Fruit fly (Drosophila melanogaster) whole organism, adult: ENCODE data around the gene EloB.

Source experiments
- CG11617 ChIP-seq: fragments of 200-800 bp; sonication (Bioruptor generic); optimal IDR thresholded peaks from 2 replicates; lab custom pipeline; 2017; ENCODE audit warnings: mild to moderate bottlenecking, missing biosample characterization, missing genetic modification reagents, missing genetic modification characterization
- CG12768 ChIP-seq: fragments of 200-800 bp; sonication (Bioruptor generic); optimal IDR thresholded peaks from 2 replicates; lab custom pipeline; 2017; ENCODE audit warnings: missing biosample characterization, missing genetic modification characterization, mild to moderate bottlenecking, moderate library complexity, missing genetic modification reagents
- CG14711 ChIP-seq: fragments of 200-800 bp; sonication (Bioruptor generic); optimal IDR thresholded peaks from 2 replicates; lab custom pipeline; 2018; ENCODE audit warnings: missing biosample characterization, mild to moderate bottlenecking, missing genetic modification characterization, moderate library complexity
- CG1620 ChIP-seq: fragments of 200-800 bp; sonication (Bioruptor generic); optimal IDR thresholded peaks from 2 replicates; lab custom pipeline; 2016; ENCODE audit warnings: missing biosample characterization, missing genetic modification characterization
- CG33017 ChIP-seq: fragments of 200-800 bp; sonication (Bioruptor generic); optimal IDR thresholded peaks from 2 replicates; lab custom pipeline; 2018; ENCODE audit warnings: missing biosample characterization, mild to moderate bottlenecking, missing genetic modification characterization, moderate library complexity
- CG5204 ChIP-seq: fragments of 200-800 bp; sonication (Bioruptor generic); optimal IDR thresholded peaks from 2 replicates; lab custom pipeline; 2016; ENCODE audit warnings: missing biosample characterization, missing genetic modification characterization
- CG7045 ChIP-seq: fragments of 200-800 bp; sonication (Bioruptor generic); optimal IDR thresholded peaks from 2 replicates; lab custom pipeline; 2017; ENCODE audit warnings: missing biosample characterization, mild to moderate bottlenecking, missing genetic modification characterization
- CG7101 ChIP-seq: fragments of 200-800 bp; sonication (Bioruptor generic); optimal IDR thresholded peaks from 2 replicates; lab custom pipeline; 2018; ENCODE audit warnings: missing biosample characterization, mild to moderate bottlenecking, missing genetic modification characterization, moderate library complexity
- Clk ChIP-seq: fragments of 200-800 bp; sonication (Bioruptor generic); optimal IDR thresholded peaks from 2 replicates; lab custom pipeline; 2017; ENCODE audit warnings: missing biosample characterization, missing genetic modification characterization
- Crg-1 ChIP-seq: fragments of 200-800 bp; sonication (Bioruptor generic); optimal IDR thresholded peaks from 2 replicates; lab custom pipeline; 2016; ENCODE audit warnings: missing biosample characterization, missing genetic modification characterization
- Hr96 ChIP-seq: fragments of 200-800 bp; sonication (Bioruptor generic); optimal IDR thresholded peaks from 2 replicates; lab custom pipeline; 2016; ENCODE audit warnings: missing biosample characterization, missing genetic modification characterization
- Mnt ChIP-seq: fragments of 200-800 bp; sonication (Bioruptor generic); optimal IDR thresholded peaks from 2 replicates; lab custom pipeline; 2016; ENCODE audit warnings: missing biosample characterization, mild to moderate bottlenecking, missing genetic modification characterization
- bab1 ChIP-seq: fragments of 200-800 bp; sonication (Bioruptor generic); optimal IDR thresholded peaks from 3 replicates; lab custom pipeline; 2019; ENCODE audit warnings: missing biosample characterization, mild to moderate bottlenecking, missing genetic modification characterization, moderate library complexity
- cic ChIP-seq: fragments of 200-800 bp; sonication (Bioruptor generic); optimal IDR thresholded peaks from 2 replicates; lab custom pipeline; 2017; ENCODE audit warnings: missing biosample characterization, mild to moderate bottlenecking, missing genetic modification characterization, moderate library complexity
- cnc ChIP-seq, 2 experiments: fragments of >200 bp; optimal IDR thresholded peaks; 2 replicates each; lab custom pipeline; 2017
- kay ChIP-seq: fragments of 200-800 bp; sonication (Bioruptor generic); peaks from one replicate; lab custom pipeline; 2016; ENCODE audit warnings: missing biosample characterization, missing genetic modification characterization, borderline replicate concordance
- ovo ChIP-seq: fragments of 200-800 bp; sonication (Bioruptor generic); optimal IDR thresholded peaks from 2 replicates; lab custom pipeline; 2016; ENCODE audit warnings: missing biosample characterization, missing genetic modification characterization
- pad ChIP-seq: fragments of 200-800 bp; sonication (Bioruptor generic); optimal IDR thresholded peaks from 3 replicates; lab custom pipeline; 2017; ENCODE audit warnings: missing biosample characterization, missing genetic modification characterization, mild to moderate bottlenecking, moderate library complexity, missing genetic modification reagents
- tj ChIP-seq: fragments of 200-800 bp; sonication (Bioruptor generic); optimal IDR thresholded peaks from 3 replicates; lab custom pipeline; 2017; ENCODE audit warnings: missing biosample characterization, mild to moderate bottlenecking, missing genetic modification characterization, moderate library complexity
- toe ChIP-seq: fragments of 200-800 bp; sonication (Bioruptor generic); optimal IDR thresholded peaks from 2 replicates; lab custom pipeline; 2016; ENCODE audit warnings: missing biosample characterization, missing genetic modification characterization

EloB gene

DNA sequence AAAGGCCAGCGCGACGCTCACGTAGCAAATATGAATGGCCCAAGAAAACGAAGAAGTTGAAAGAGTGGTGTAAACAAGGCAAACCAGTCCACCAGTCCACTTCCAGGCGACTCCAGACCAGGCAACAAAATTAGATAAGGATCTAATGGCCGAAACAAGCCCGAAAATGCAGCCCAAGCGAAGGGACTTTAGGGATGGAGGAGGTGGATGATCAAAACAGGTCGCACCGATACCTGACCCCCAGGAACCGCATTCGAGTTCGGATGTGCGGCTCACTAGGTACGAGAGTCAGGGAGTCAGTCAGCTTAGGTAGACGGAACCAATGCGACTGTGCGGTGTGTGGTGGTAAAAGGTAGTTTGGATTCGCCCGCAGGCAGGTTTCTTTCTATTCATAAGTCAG is 36.4 kb downstream of the EloB start:
- TF ChIP-seq CG1620 (no peak), CG11617 (GFP tag; lab: Kevin White, UChicago) (no peak), CG5204 (GFP tag; lab: Kevin White, UChicago) (no peak), cnc (optimal IDR thresholded peaks at IDR 0.05; lab: Kevin White, UChicago) (no peak), pad (no peak), CG7101 (tag; lab: Kevin White, UChicago) (no peak), kay (no peak)

DNA sequence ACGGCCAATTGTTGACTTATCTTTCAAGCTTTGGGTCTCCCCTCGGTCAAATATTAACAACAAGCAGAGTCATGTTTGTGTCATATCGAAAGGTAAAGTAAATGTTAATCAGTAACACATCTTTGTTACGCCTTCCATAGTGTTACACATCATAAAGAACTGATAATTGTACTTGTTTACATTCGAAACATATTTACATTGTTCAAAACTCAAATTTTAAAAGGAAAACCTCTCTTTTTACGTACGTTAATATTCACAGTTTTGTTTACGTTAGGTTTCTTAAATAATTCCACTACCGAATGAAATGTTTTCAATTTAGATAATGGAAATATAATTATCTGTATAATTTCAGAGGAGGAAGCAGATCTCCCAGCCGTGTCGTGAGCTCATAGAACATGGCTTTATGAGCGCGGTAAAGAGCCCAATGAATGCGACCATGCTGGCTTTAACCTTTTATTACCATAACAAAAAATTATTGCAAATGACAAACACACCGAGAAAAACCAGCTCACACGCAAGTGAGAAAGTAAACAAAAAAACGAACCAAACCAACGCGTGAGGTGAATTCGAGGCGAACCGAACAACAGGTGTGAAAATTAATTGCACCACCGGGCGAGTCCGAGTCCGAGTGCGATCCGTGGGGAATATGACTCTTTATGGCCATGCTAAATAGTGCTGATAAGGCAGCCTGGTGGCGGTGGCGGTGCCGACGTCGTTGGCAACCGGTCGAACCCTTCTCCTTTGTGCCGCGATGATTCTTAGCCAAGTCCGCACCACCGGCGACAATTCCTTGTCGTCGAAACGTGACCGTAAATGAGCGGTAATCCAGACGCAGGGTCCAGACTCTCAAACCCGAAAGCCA is 37.1 kb downstream of the EloB start:
- TF ChIP-seq CG11617 (GFP tag; lab: Kevin White, UChicago): no peak
- TF ChIP-seq tj (GFP tag; lab: Kevin White, UChicago): peak; percentile 84
- TF ChIP-seq CG33017: no peak
- no peak for TF ChIP-seq Clk (GFP tag; lab: Kevin White, UChicago)
- no peak for TF ChIP-seq pad
- no peak for TF ChIP-seq CG5204 (GFP tag; lab: Kevin White, UChicago)
- no peak for TF ChIP-seq Hr96 (GFP tag; lab: Kevin White, UChicago)
- no peak for TF ChIP-seq CG14711 (tag; lab: Kevin White, UChicago)
- peak; percentile 80 for TF ChIP-seq ovo (GFP tag; lab: Kevin White, UChicago)
- no peak for TF ChIP-seq toe (GFP tag; lab: Kevin White, UChicago)
- TF ChIP-seq Mnt (GFP tag; lab: Kevin White, UChicago): peak; percentile 36
- peak; percentile 45 for TF ChIP-seq CG7101 (tag; lab: Kevin White, UChicago)
- peak; percentile 32 for TF ChIP-seq Crg-1
- no peak for TF ChIP-seq bab1
- TF ChIP-seq CG1620: no peak
- peak; percentile 4 for TF ChIP-seq kay
- TF ChIP-seq cnc (optimal IDR thresholded peaks at IDR 0.05; lab: Kevin White, UChicago): no peak
- peak; percentile 8 for TF ChIP-seq cic (GFP tag; lab: Kevin White, UChicago)
- no peak for TF ChIP-seq CG12768 (GFP tag; lab: Kevin White, UChicago)
- TF ChIP-seq CG7045 (GFP tag; lab: Kevin White, UChicago): no peak

DNA sequence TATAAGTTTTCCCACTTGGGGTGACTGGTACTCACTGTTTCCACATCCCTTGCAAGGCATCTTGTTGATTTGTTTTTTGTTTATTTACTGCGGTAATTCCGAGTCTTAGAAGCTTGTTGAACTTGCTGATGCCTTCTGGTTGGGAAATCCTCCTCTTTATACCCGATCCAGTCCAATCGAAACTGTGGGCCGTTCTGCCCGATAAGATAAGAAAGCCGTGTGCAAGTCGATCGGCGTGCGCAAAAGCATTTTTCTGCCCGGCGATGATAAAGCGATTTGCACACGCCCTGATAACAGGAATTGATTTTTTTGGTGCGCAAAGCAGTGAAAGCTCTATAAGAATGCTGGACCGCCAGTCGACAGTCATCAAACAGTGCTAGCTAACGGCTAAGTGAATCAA is 45.1 kb downstream of the EloB start, which contains the start of the genes MtnE and MtnD:
TSS of gene MtnE (minus strand) at position 130 of the 400 bp plus-strand sequence.
TSS of gene MtnD (plus strand) at position 388 of the 400 bp plus-strand sequence.
- TF ChIP-seq cnc (optimal IDR thresholded peaks at IDR 0.05; lab: Kevin White, UChicago) (peak in 1 of 2 experiments; percentile 46), CG12768 (GFP tag; lab: Kevin White, UChicago) (no peak), bab1 (no peak), Crg-1 (no peak), tj (GFP tag; lab: Kevin White, UChicago) (no peak), cic (GFP tag; lab: Kevin White, UChicago) (peak; percentile 71), kay (peak; percentile 24)
